Worm (Caenorhabditis elegans): ENCODE data around the gene arcp-1.

- TF ChIP-seq nhr-76 (tag; optimal IDR thresholded peaks at IDR 0.05): no peak
- peak; percentile 12 for TF ChIP-seq ama-1 (optimal IDR thresholded peaks at IDR 0.05)
- no peak for TF ChIP-seq snpc-4 (tag; optimal IDR thresholded peaks at IDR 0.05)
- TF ChIP-seq egl-27 (tag; optimal IDR thresholded peaks at IDR 0.05): no peak
- TF ChIP-seq mdl-1 (tag; optimal IDR thresholded peaks at IDR 0.05): no peak
- no peak for TF ChIP-seq aha-1 (tag; optimal IDR thresholded peaks at IDR 0.05)
- peak; percentile 35 for TF ChIP-seq elt-2 (tag; optimal IDR thresholded peaks at IDR 0.05)
- TF ChIP-seq unc-130 (tag; optimal IDR thresholded peaks at IDR 0.05): no peak
- peak in 4 of 6 experiments; percentile 29 to 75 (median 49) for TF ChIP-seq elt-3 (tag; optimal IDR thresholded peaks at IDR 0.05)
- no peak for TF ChIP-seq aly-2 (tag; optimal IDR thresholded peaks at IDR 0.05)
- TF ChIP-seq sox-4 (tag; optimal IDR thresholded peaks at IDR 0.05): no peak
- no peak for TF ChIP-seq nhr-237 (tag; optimal IDR thresholded peaks at IDR 0.05)
These were observed 40.0 kb upstream of the arcp-1 start for ce11 chrIII:3799213-3799612.
